Worm (Caenorhabditis elegans) whole organism, young adult: Measurements from ENCODE around the gene Y38F1A.4.
A peak's percentile ranks its signal among the peaks of the same experiment; 100 is the strongest.

Source experiments
- B0019.2 ChIP-seq: fragments of 200-800 bp; sonication (Bioruptor generic); conservative IDR thresholded peaks from 2 replicates; pipeline ENCODE4 v1.3.6; 2022; ENCODE audit warnings: missing genetic modification reagents, missing genetic modification characterization, missing compliant biosample characterization
- B0261.1 ChIP-seq: sonication (generic microtip); optimal IDR thresholded peaks from 2 replicates; lab custom pipeline; 2016; ENCODE audit warnings: mild to moderate bottlenecking, missing genetic modification characterization, moderate library complexity, missing compliant biosample characterization
- C17E4.6 ChIP-seq: fragments of 200-800 bp; sonication (Bioruptor generic); IDR thresholded peaks from 2 replicates; pipeline ENCODE4 v1.3.6; 2022; ENCODE audit warnings: missing genetic modification reagents, missing genetic modification characterization, missing compliant biosample characterization
- D2030.7 ChIP-seq: fragments of 200-800 bp; sonication (Bioruptor generic); IDR thresholded peaks from 2 replicates; pipeline ENCODE4 v1.3.6; 2022; ENCODE audit warnings: missing genetic modification reagents, missing genetic modification characterization, missing compliant biosample characterization
- F22D6.2 ChIP-seq: sonication (generic microtip); optimal IDR thresholded peaks from 2 replicates; lab custom pipeline; 2016; ENCODE audit warnings: mild to moderate bottlenecking, missing genetic modification characterization, missing compliant biosample characterization
- F23B12.7 ChIP-seq: sonication (generic microtip); optimal IDR thresholded peaks from 2 replicates; lab custom pipeline; 2017; ENCODE audit warnings: missing genetic modification characterization, mild to moderate bottlenecking, missing compliant biosample characterization, antibody characterized with exemption, moderate library complexity; ENCODE audit not compliant: insufficient read depth
- Y53G8AR.9 ChIP-seq: fragments of 200-800 bp; sonication (Bioruptor generic); conservative IDR thresholded peaks from 2 replicates; pipeline ENCODE4 v1.3.6; 2022; ENCODE audit warnings: missing genetic modification reagents, missing genetic modification characterization, missing compliant biosample characterization
- Y67H2A.10 ChIP-seq: fragments of 200-800 bp; sonication (Bioruptor generic); conservative IDR thresholded peaks from 2 replicates; pipeline ENCODE4 v1.3.6; 2022; ENCODE audit warnings: missing genetic modification reagents, missing genetic modification characterization, missing compliant biosample characterization
- Y79H2A.3 ChIP-seq: fragments of 200-800 bp; sonication (Bioruptor generic); conservative IDR thresholded peaks from 2 replicates; pipeline ENCODE4 v1.3.6; 2022; ENCODE audit warnings: missing genetic modification reagents, missing genetic modification characterization, missing compliant biosample characterization
- Y95B8A.8 ChIP-seq: fragments of 200-800 bp; sonication (Bioruptor generic); IDR thresholded peaks from 2 replicates; pipeline ENCODE4 v1.3.6; 2022; ENCODE audit warnings: missing genetic modification reagents, missing genetic modification characterization, missing compliant biosample characterization
- aptf-3 ChIP-seq: fragments of 200-800 bp; sonication (Bioruptor generic); IDR thresholded peaks from 2 replicates; pipeline ENCODE4 v1.3.6; 2022; ENCODE audit warnings: missing genetic modification characterization, missing compliant biosample characterization
- athp-1 ChIP-seq: sonication (generic microtip); optimal IDR thresholded peaks from 2 replicates; lab custom pipeline; 2017; ENCODE audit warnings: mild to moderate bottlenecking, missing genetic modification characterization, missing compliant biosample characterization
- attf-3 ChIP-seq: fragments of 200-800 bp; sonication (Bioruptor generic); conservative IDR thresholded peaks from 2 replicates; pipeline ENCODE4 v1.3.6; 2022; ENCODE audit warnings: missing genetic modification reagents, missing genetic modification characterization, missing compliant biosample characterization
- attf-6 ChIP-seq: fragments of 200-800 bp; sonication (Bioruptor generic); IDR thresholded peaks from 2 replicates; pipeline ENCODE4 v1.3.6; 2022; ENCODE audit warnings: missing genetic modification reagents, missing genetic modification characterization, missing compliant biosample characterization
- ceh-27 ChIP-seq: fragments of 200-800 bp; sonication (Bioruptor generic); optimal IDR thresholded peaks from 2 replicates; lab custom pipeline; 2018; ENCODE audit warnings: mild to moderate bottlenecking, missing genetic modification characterization, moderate library complexity, missing compliant biosample characterization
- dox-1 ChIP-seq: fragments of 200-800 bp; sonication (Bioruptor generic); IDR thresholded peaks from 2 replicates; pipeline ENCODE4 v1.3.6; 2022; ENCODE audit warnings: missing genetic modification reagents, missing genetic modification characterization, missing compliant biosample characterization
- egl-44 ChIP-seq: fragments of 200-800 bp; sonication (Bioruptor generic); IDR thresholded peaks from 2 replicates; pipeline ENCODE4 v1.3.6; 2022; ENCODE audit warnings: missing genetic modification reagents, missing genetic modification characterization, missing compliant biosample characterization
- ets-4 ChIP-seq: fragments of 200-800 bp; sonication (Bioruptor generic); optimal IDR thresholded peaks from 2 replicates; lab custom pipeline; 2018; ENCODE audit warnings: mild to moderate bottlenecking, missing genetic modification characterization, missing compliant biosample characterization
- fkh-3 ChIP-seq: sonication (generic microtip); optimal IDR thresholded peaks from 2 replicates; lab custom pipeline; 2016; ENCODE audit warnings: mild to moderate bottlenecking, missing genetic modification characterization, missing compliant biosample characterization
- gei-17 ChIP-seq: fragments of 200-800 bp; sonication (Bioruptor generic); optimal IDR thresholded peaks from 2 replicates; lab custom pipeline; 2018; ENCODE audit warnings: mild to moderate bottlenecking, missing genetic modification characterization, missing compliant biosample characterization
- him-1 ChIP-seq: sonication (generic microtip); optimal IDR thresholded peaks from 2 replicates; lab custom pipeline; 2016; ENCODE audit warnings: missing genotype, missing genetic modification reagents, missing genetic modification characterization, missing compliant biosample characterization
- hmg-20 ChIP-seq: fragments of 200-800 bp; sonication (Bioruptor generic); IDR thresholded peaks from 2 replicates; pipeline ENCODE4 v1.3.6; 2022; ENCODE audit warnings: missing genetic modification reagents, missing genetic modification characterization, missing compliant biosample characterization
- hrde-1 ChIP-seq: sonication (generic microtip); optimal IDR thresholded peaks from 2 replicates; lab custom pipeline; 2016; ENCODE audit warnings: missing genetic modification characterization, mild to moderate bottlenecking, missing compliant biosample characterization, moderate library complexity, missing genotype, missing genetic modification reagents, borderline replicate concordance
- hsf-1 ChIP-seq: fragments of 200-800 bp; sonication (Bioruptor generic); IDR thresholded peaks from 2 replicates; pipeline ENCODE4 v1.3.6; 2022; ENCODE audit warnings: missing genetic modification reagents, missing genetic modification characterization, missing compliant biosample characterization
- lag-1 ChIP-seq: fragments of 200-800 bp; sonication (Bioruptor generic); IDR thresholded peaks from 2 replicates; pipeline ENCODE4 v1.3.6; 2022; ENCODE audit warnings: missing genetic modification reagents, missing genetic modification characterization, missing compliant biosample characterization
- let-607 ChIP-seq, 2 experiments: fragments of 200-800 bp in 1 of 2; sonication (Bioruptor generic) in 1 of 2; sonication (generic microtip) in 1 of 2; optimal IDR thresholded peaks; 2 replicates each; lab custom pipeline; 2016 to 2018; ENCODE audit warnings: mild to moderate bottlenecking in 2 of 2, missing compliant biosample characterization in 2 of 2, missing genetic modification characterization in 2 of 2, moderate library complexity in 2 of 2, missing genotype in 1 of 2
- lin-54 ChIP-seq: fragments of 200-800 bp; sonication (Bioruptor generic); optimal IDR thresholded peaks from 2 replicates; lab custom pipeline; 2018; ENCODE audit warnings: mild to moderate bottlenecking, missing genetic modification characterization, missing compliant biosample characterization
- lsy-27 ChIP-seq: sonication (generic microtip); optimal IDR thresholded peaks from 2 replicates; lab custom pipeline; 2017; ENCODE audit warnings: missing genetic modification characterization, mild to moderate bottlenecking, missing compliant biosample characterization, antibody characterized with exemption, missing genotype, borderline replicate concordance; ENCODE audit not compliant: insufficient read depth
- madf-8 ChIP-seq: fragments of 200-800 bp; sonication (Bioruptor generic); conservative IDR thresholded peaks from 2 replicates; pipeline ENCODE4 v1.3.6; 2022; ENCODE audit warnings: missing genetic modification reagents, missing genetic modification characterization, missing compliant biosample characterization
- mes-4 ChIP-seq: sonication (generic microtip); optimal IDR thresholded peaks from 2 replicates; lab custom pipeline; 2016; ENCODE audit warnings: missing genotype, missing genetic modification characterization, missing compliant biosample characterization
- mxl-1 ChIP-seq: sonication (generic microtip); optimal IDR thresholded peaks from 2 replicates; lab custom pipeline; 2016; ENCODE audit warnings: missing genetic modification characterization, missing compliant biosample characterization
- nfya-2 ChIP-seq: fragments of 200-800 bp; sonication (Bioruptor generic); IDR thresholded peaks from 2 replicates; pipeline ENCODE4 v1.3.6; 2022; ENCODE audit warnings: missing genetic modification reagents, missing genetic modification characterization, missing compliant biosample characterization
- nfyb-1 ChIP-seq: fragments of 200-800 bp; sonication (Bioruptor generic); IDR thresholded peaks from 2 replicates; pipeline ENCODE4 v1.3.6; 2022; ENCODE audit warnings: missing genetic modification reagents, missing genetic modification characterization, missing compliant biosample characterization
- nhr-80 ChIP-seq: sonication (generic microtip); optimal IDR thresholded peaks from 2 replicates; lab custom pipeline; 2016; ENCODE audit warnings: missing genetic modification characterization, missing compliant biosample characterization
- rec-8 ChIP-seq, 2 experiments: sonication (generic microtip); optimal IDR thresholded peaks; 2 replicates each; lab custom pipeline; 2016; ENCODE audit warnings: mild to moderate bottlenecking in 2 of 2, missing genetic modification characterization in 2 of 2, missing genetic modification reagents in 2 of 2, missing genotype in 2 of 2, missing biosample characterization in 1 of 2, missing compliant biosample characterization in 1 of 2, moderate library complexity in 1 of 2
- repo-1 ChIP-seq: sonication (generic microtip); optimal IDR thresholded peaks from 2 replicates; lab custom pipeline; 2017; ENCODE audit warnings: mild to moderate bottlenecking, missing genetic modification characterization, missing compliant biosample characterization
- rpc-1 ChIP-seq, 2 experiments: fragments of 150-350 bp in 1 of 2; sonication (generic microtip) in 1 of 2; optimal IDR thresholded peaks; 2 replicates each; lab custom pipeline; 2014 to 2018; ENCODE audit warnings: missing biosample characterization in 1 of 2, missing genetic modification characterization in 1 of 2, missing genetic modification reagents in 1 of 2, missing genotype in 1 of 2
- snpc-4 ChIP-seq, 5 experiments: fragments of 150-350 bp in 1 of 5; sonication (generic microtip) in 4 of 5; optimal IDR thresholded peaks; 2 replicates each; lab custom pipeline; 2014 to 2018; ENCODE audit warnings: missing genetic modification characterization in 5 of 5, missing biosample characterization in 3 of 5, antibody characterized with exemption in 2 of 5, mild to moderate bottlenecking in 2 of 5, missing compliant biosample characterization in 2 of 5, missing genotype in 2 of 5, moderate library complexity in 2 of 5, missing genetic modification reagents in 1 of 5
- unc-62 ChIP-seq: fragments of 150-350 bp; optimal IDR thresholded peaks from 2 replicates; lab custom pipeline; 2014; ENCODE audit warnings: missing biosample characterization, missing genetic modification reagents, missing genetic modification characterization
- zfh-2 ChIP-seq: fragments of 200-800 bp; sonication (Bioruptor generic); conservative IDR thresholded peaks from 2 replicates; pipeline ENCODE4 v1.3.6; 2022; ENCODE audit warnings: missing genetic modification reagents, missing genetic modification characterization, missing compliant biosample characterization
- zim-3 ChIP-seq: sonication (generic microtip); optimal IDR thresholded peaks from 2 replicates; lab custom pipeline; 2017; ENCODE audit warnings: mild to moderate bottlenecking, missing genetic modification characterization, moderate library complexity, missing compliant biosample characterization
- ztf-25 ChIP-seq: fragments of 200-800 bp; sonication (Bioruptor generic); IDR thresholded peaks from 2 replicates; pipeline ENCODE4 v1.3.6; 2022; ENCODE audit warnings: missing genetic modification reagents, missing genetic modification characterization, missing compliant biosample characterization

Gene Y38F1A.4

DNA sequence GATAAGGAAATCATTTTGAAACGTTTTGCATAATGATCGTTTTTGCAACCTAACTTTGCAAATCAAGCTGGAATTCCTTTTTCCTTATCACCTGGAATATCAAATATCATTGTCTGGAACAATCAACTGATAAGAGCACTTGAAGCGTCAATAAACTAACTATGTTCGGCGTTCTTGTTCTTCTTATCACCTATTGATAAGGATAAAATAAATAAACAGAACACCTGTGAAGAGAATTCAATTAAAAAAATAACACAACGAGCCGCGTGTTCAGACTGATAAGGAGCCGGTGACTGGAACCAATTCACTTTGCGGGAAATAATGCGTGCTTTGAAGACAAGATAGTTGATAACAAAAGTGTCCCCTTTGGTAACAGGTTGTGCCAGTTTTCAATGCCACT lies 10.7 kb upstream of the Y38F1A.4 start, which contains the start of gene cyd-1:
TSS of gene cyd-1 (plus strand) at position 380 of the 400 bp plus-strand sequence.
- TF ChIP-seq let-607 (tag; optimal IDR thresholded peaks at IDR 0.05; lab: Kevin White, UChicago) (no peak), F23B12.7 (no peak), nhr-80 (tag; lab: Kevin White, UChicago) (peak; percentile 82), Y95B8A.8 (GFP tag; lab: Robert Waterston, UW) (no peak), dox-1 (GFP tag; lab: Robert Waterston, UW) (peak; percentile 51), Y67H2A.10 (no peak), lin-54 (GFP tag; lab: Kevin White, UChicago) (no peak), ets-4 (GFP tag; lab: Kevin White, UChicago) (peak; percentile 61), unc-62 (GFP tag; lab: Kevin White, UChicago) (peak; percentile 38), Y79H2A.3 (GFP tag; lab: Robert Waterston, UW) (no peak)

ce11 chrII:12978658-12979057 lies 9.1 kb upstream of the Y38F1A.4 start:
- TF ChIP-seq C17E4.6 (GFP tag; lab: Robert Waterston, UW) (no peak), madf-8 (no peak), F22D6.2 (tag; lab: Kevin White, UChicago) (no peak), B0019.2 (GFP tag; lab: Robert Waterston, UW) (no peak), D2030.7 (GFP tag; lab: Robert Waterston, UW) (no peak), hrde-1 (no peak), hsf-1 (GFP tag; lab: Robert Waterston, UW) (no peak), zfh-2 (GFP tag; lab: Robert Waterston, UW) (no peak), egl-44 (GFP tag; lab: Robert Waterston, UW) (no peak), hmg-20 (GFP tag; lab: Robert Waterston, UW) (no peak), him-1 (tag; lab: Kevin White, UChicago) (no peak), mes-4 (tag; lab: Kevin White, UChicago) (no peak), aptf-3 (GFP tag; lab: Robert Waterston, UW) (no peak), rec-8 (tag; optimal IDR thresholded peaks at IDR 0.05; lab: Kevin White, UChicago) (no peak)

DNA sequence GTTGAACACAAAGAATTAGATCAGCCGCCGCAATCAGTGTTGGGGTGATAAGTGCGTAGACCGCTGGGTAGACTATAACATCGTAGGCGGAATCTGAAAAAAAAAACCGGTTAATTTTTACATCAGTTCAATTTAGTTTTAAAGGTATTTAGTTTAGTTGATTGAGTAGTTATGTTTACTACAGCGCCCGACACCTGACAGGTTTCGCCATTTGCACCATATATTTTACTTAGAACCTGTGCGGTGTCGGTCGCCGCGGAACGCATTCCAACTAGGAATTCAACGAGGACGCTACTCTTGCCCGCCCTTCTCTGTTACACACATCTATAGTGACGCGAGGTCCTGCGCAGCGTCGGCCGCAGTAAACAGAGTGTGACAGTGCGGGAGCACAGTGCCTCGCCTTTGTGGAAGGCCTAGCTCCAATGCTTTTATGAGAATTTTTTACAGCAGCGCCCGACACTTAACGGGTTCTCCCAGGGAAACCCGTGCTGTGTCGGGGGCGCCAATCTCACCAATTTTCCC lies 1.0 kb downstream of the Y38F1A.4 start:
- TF ChIP-seq snpc-4 (GFP tag; optimal IDR thresholded peaks at IDR 0.05; lab: Kevin White, UChicago) (no peak), snpc-4 (tag; optimal IDR thresholded peaks at IDR 0.05; lab: Kevin White, UChicago) (peak in 3 of 4 experiments; percentile 63 to 77 (median 72)), ceh-27 (GFP tag; lab: Kevin White, UChicago) (no peak), rpc-1 (optimal IDR thresholded peaks at IDR 0.05; lab: Kevin White, UChicago) (no peak), rpc-1 (tag; optimal IDR thresholded peaks at IDR 0.05; lab: Kevin White, UChicago) (no peak), zfh-2 (GFP tag; lab: Robert Waterston, UW) (peak; percentile 40; the same call in 1 of the 2 replicates), B0019.2 (GFP tag; lab: Robert Waterston, UW) (no peak), attf-3 (GFP tag; lab: Robert Waterston, UW) (0 out of 2 replicates have a peak, but pooled peaks have one; percentile 16), nhr-80 (tag; lab: Kevin White, UChicago) (no peak), nfyb-1 (GFP tag; lab: Robert Waterston, UW) (no peak), athp-1 (tag; lab: Kevin White, UChicago) (no peak), D2030.7 (GFP tag; lab: Robert Waterston, UW) (no peak)

DNA sequence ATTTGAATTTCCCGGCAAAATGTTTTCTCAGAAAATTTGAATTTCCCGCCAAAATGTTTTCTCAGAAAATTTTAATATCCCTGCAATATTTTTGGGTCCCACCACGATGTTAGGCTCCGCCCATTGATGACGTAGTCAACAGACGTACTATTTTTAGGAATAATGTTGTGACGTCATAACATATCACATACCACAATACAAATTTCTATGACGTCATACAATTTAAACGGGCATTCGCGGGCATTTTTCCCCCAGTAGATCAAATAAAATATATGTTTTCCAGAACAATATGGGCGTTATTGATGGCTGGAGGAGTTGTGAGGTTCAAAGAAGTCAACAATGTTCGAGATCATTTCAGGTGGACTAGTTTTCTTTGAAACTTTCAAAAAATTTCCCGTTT lies 3.2 kb downstream of the Y38F1A.4 start:
- TF ChIP-seq nfya-2 (GFP tag; lab: Robert Waterston, UW) (no peak), B0261.1 (no peak), mxl-1 (tag; lab: Kevin White, UChicago) (no peak), attf-6 (GFP tag; lab: Robert Waterston, UW) (no peak), repo-1 (tag; lab: Kevin White, UChicago) (no peak), Y53G8AR.9 (GFP tag; lab: Robert Waterston, UW) (no peak), zim-3 (tag; lab: Kevin White, UChicago) (no peak), ztf-25 (no peak), gei-17 (GFP tag; lab: Kevin White, UChicago) (no peak), dox-1 (GFP tag; lab: Robert Waterston, UW) (no peak), lag-1 (GFP tag; lab: Robert Waterston, UW) (no peak), lsy-27 (no peak), fkh-3 (no peak)
